Worm (Caenorhabditis elegans): ENCODE measurements around the gene Y43F8B.18.

Gene Y43F8B.18

ce11 chrV:19491302-19491701 lies 5.5 kb downstream of the Y43F8B.18 start, which contains the start of gene Y43F8B.29:
Y43F8B.29 (plus strand) TSS chrV:19491602.
- TF ChIP-seq vab-15 (tag; optimal IDR thresholded peaks at IDR 0.05) (no peak), nhr-12 (tag; optimal IDR thresholded peaks at IDR 0.05) (no peak), mab-9 (GFP tag; IDR thresholded peaks at IDR 0.05) (no peak), nhr-90 (tag; optimal IDR thresholded peaks at IDR 0.05; ENCODE audit: poor library complexity) (no peak), elt-2 (tag; optimal IDR thresholded peaks at IDR 0.05) (no peak), unc-62 (GFP tag; optimal IDR thresholded peaks at IDR 0.05) (no peak)

- TF ChIP-seq ceh-82 (tag; optimal IDR thresholded peaks at IDR 0.05) (no peak), pqm-1 (tag; optimal IDR thresholded peaks at IDR 0.05) (no peak), snu-23 (GFP tag; optimal IDR thresholded peaks at IDR 0.05) (no peak), vab-15 (tag; optimal IDR thresholded peaks at IDR 0.05) (no peak), tlp-1 (tag; optimal IDR thresholded peaks at IDR 0.05) (no peak), lin-15B (tag; optimal IDR thresholded peaks at IDR 0.05) (no peak), isw-1 (GFP tag; IDR thresholded peaks at IDR 0.05) (no peak), nhr-84 (tag; optimal IDR thresholded peaks at IDR 0.05) (no peak)
Measured at ce11 chrV:19495145-19495544, 9.4 kb downstream of the Y43F8B.18 start.

- TF ChIP-seq zag-1 (tag; optimal IDR thresholded peaks at IDR 0.05): no peak
- TF ChIP-seq unc-86 (tag; optimal IDR thresholded peaks at IDR 0.05): no peak
- TF ChIP-seq egl-27 (tag; optimal IDR thresholded peaks at IDR 0.05): no peak
- no peak for TF ChIP-seq sox-4 (tag; optimal IDR thresholded peaks at IDR 0.05)
- TF ChIP-seq nhr-47 (tag; optimal IDR thresholded peaks at IDR 0.05): no peak
- TF ChIP-seq irx-1 (tag; optimal IDR thresholded peaks at IDR 0.05): no peak
- TF ChIP-seq nhr-77 (tag; optimal IDR thresholded peaks at IDR 0.05): no peak
- no peak for TF ChIP-seq dpl-1 (GFP tag; optimal IDR thresholded peaks at IDR 0.05)
- no peak for TF ChIP-seq mab-9 (GFP tag; IDR thresholded peaks at IDR 0.05)
- no peak for TF ChIP-seq fkh-4 (tag; optimal IDR thresholded peaks at IDR 0.05; ENCODE audit: borderline replicate concordance)
- TF ChIP-seq nhr-71 (tag; optimal IDR thresholded peaks at IDR 0.05): no peak
- no peak for TF ChIP-seq ceh-88 (GFP tag; IDR thresholded peaks at IDR 0.05)
- no peak for TF ChIP-seq ztf-4 (tag; optimal IDR thresholded peaks at IDR 0.05)
- no peak for TF ChIP-seq nhr-90 (tag; optimal IDR thresholded peaks at IDR 0.05; ENCODE audit: poor library complexity)
- TF ChIP-seq snpc-4 (tag; optimal IDR thresholded peaks at IDR 0.05): no peak
- TF ChIP-seq snu-23 (GFP tag; optimal IDR thresholded peaks at IDR 0.05): no peak
- TF ChIP-seq nhr-19 (GFP tag; conservative IDR thresholded peaks at IDR 0.05): no peak
- TF ChIP-seq lin-14 (GFP tag; optimal IDR thresholded peaks at IDR 0.05): no peak
- TF ChIP-seq unc-130 (tag; optimal IDR thresholded peaks at IDR 0.05): no peak
- TF ChIP-seq mdl-1 (tag; optimal IDR thresholded peaks at IDR 0.05): no peak
Measured at ce11 chrV:19495587-19495986, 9.8 kb downstream of the Y43F8B.18 start, which contains the start of gene scl-21. scl-21 (minus strand) TSS chrV:19495687.

ce11 chrV:19497087-19497486 lies 11.3 kb downstream of the Y43F8B.18 start:
- TF ChIP-seq efl-1 (optimal IDR thresholded peaks at IDR 0.05): no peak
- TF ChIP-seq efl-1 (GFP tag; optimal IDR thresholded peaks at IDR 0.05 in 1 of 2): no peak
- TF ChIP-seq xbp-1 (tag; optimal IDR thresholded peaks at IDR 0.05): no peak
- TF ChIP-seq ces-1 (GFP tag; optimal IDR thresholded peaks at IDR 0.05): no peak
- no peak for TF ChIP-seq isw-1 (GFP tag; IDR thresholded peaks at IDR 0.05)
- no peak for TF ChIP-seq fkh-8 (tag; optimal IDR thresholded peaks at IDR 0.05)
- TF ChIP-seq egl-27 (tag; optimal IDR thresholded peaks at IDR 0.05): no peak
- no peak for TF ChIP-seq sox-4 (tag; optimal IDR thresholded peaks at IDR 0.05)
- TF ChIP-seq hlh-17 (GFP tag; optimal IDR thresholded peaks at IDR 0.05; ENCODE audit: borderline replicate concordance): no peak
- TF ChIP-seq alr-1 (tag; optimal IDR thresholded peaks at IDR 0.05; ENCODE audit: borderline replicate concordance): no peak
- TF ChIP-seq C04F5.9 (tag; optimal IDR thresholded peaks at IDR 0.05): no peak

All from whole organism, L1 larva.